Worm (Caenorhabditis elegans) whole organism, L1 larva: Measurements from ENCODE around the gene epg-6.

Source experiments
- aha-1 ChIP-seq: fragments of 150-350 bp; optimal IDR thresholded peaks from 2 replicates; lab custom pipeline; 2014; ENCODE audit warnings: missing biosample characterization, missing genetic modification characterization
- alr-1 ChIP-seq: fragments of 200-800 bp; sonication (Bioruptor generic); optimal IDR thresholded peaks from 2 replicates; lab custom pipeline; 2018; ENCODE audit warnings: borderline replicate concordance, mild to moderate bottlenecking, missing genetic modification characterization, missing compliant biosample characterization
- ama-1 ChIP-seq: fragments of 150-350 bp; optimal IDR thresholded peaks from 2 replicates; lab custom pipeline; 2014
- fkh-10 ChIP-seq: sonication (generic microtip); optimal IDR thresholded peaks from 2 replicates; lab custom pipeline; 2017; ENCODE audit warnings: missing biosample characterization, missing genetic modification reagents, missing genetic modification characterization
- jun-1 ChIP-seq: fragments of 150-350 bp; optimal IDR thresholded peaks from 2 replicates; lab custom pipeline; 2014; ENCODE audit warnings: missing biosample characterization, missing genetic modification reagents, missing genetic modification characterization
- mdl-1 ChIP-seq, 2 experiments: fragments of 150-350 bp; optimal IDR thresholded peaks; 2 replicates each; lab custom pipeline; 2014 to 2017; ENCODE audit warnings: missing biosample characterization in 2 of 2, missing genetic modification characterization in 2 of 2, inconsistent platforms in 1 of 2
- nhr-11 ChIP-seq: fragments of 150-350 bp; optimal IDR thresholded peaks from 2 replicates; lab custom pipeline; 2014; ENCODE audit warnings: missing biosample characterization, missing genetic modification characterization
- nhr-76 ChIP-seq: sonication (generic microtip); optimal IDR thresholded peaks from 2 replicates; lab custom pipeline; 2017; ENCODE audit warnings: missing biosample characterization, missing genetic modification characterization
- snu-23 ChIP-seq: sonication (generic microtip); optimal IDR thresholded peaks from 2 replicates; lab custom pipeline; 2016; ENCODE audit warnings: missing genetic modification characterization, missing compliant biosample characterization
- zag-1 ChIP-seq: fragments of 150-350 bp; optimal IDR thresholded peaks from 2 replicates; lab custom pipeline; 2014; ENCODE audit warnings: missing biosample characterization, missing genetic modification characterization
- zip-4 ChIP-seq: fragments of 200-800 bp; sonication (Bioruptor generic); optimal IDR thresholded peaks from 2 replicates; lab custom pipeline; 2018; ENCODE audit warnings: mild to moderate bottlenecking, missing genetic modification characterization, moderate library complexity, missing compliant biosample characterization
- ztf-11 ChIP-seq, 2 experiments: sonication (generic microtip); optimal IDR thresholded peaks; 2 replicates each; lab custom pipeline; 2016 to 2017; ENCODE audit warnings: missing genetic modification characterization in 2 of 2, missing biosample characterization in 1 of 2, missing compliant biosample characterization in 1 of 2

DNA sequence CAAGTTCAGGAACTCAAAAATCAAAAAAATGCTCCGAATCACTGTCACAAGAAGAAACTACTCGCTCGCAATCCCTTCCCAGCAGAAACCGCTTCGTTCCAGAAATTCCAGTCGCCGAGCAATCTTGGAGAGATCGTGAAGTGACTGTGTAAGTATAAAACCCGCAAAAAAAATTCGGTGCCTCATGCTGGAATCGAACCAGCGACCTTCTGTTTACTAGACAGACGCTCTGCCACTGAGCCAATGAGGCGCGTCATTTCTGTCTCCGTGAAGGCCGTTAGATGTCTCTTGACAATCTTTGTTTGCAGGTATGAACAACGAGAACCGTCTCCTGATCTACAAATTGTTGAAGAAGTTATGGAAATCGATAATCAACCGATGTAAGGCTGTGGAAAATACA is 24.6 kb upstream of the epg-6 start:
- no peak for TF ChIP-seq ama-1 (lab: Kevin White, UChicago)
- TF ChIP-seq zip-4 (GFP tag; lab: Kevin White, UChicago) = no peak
- TF ChIP-seq ztf-11 (tag; optimal IDR thresholded peaks at IDR 0.05; lab: Kevin White, UChicago) = no peak
- TF ChIP-seq mdl-1 (tag; optimal IDR thresholded peaks at IDR 0.05; lab: Kevin White, UChicago) = peak in 1 of 2 experiments; percentile 36
- no peak for TF ChIP-seq nhr-76 (tag; lab: Kevin White, UChicago)
- TF ChIP-seq zag-1 (tag; lab: Kevin White, UChicago) = no peak
- TF ChIP-seq jun-1 (tag; lab: Kevin White, UChicago) = peak; percentile 7
- peak; percentile 65 for TF ChIP-seq snu-23 (GFP tag; lab: Kevin White, UChicago)
- no peak for TF ChIP-seq fkh-10 (GFP tag; lab: Kevin White, UChicago)
- TF ChIP-seq alr-1 (tag; lab: Kevin White, UChicago) = no peak
- no peak for TF ChIP-seq aha-1 (tag; lab: Kevin White, UChicago)
- TF ChIP-seq nhr-11 (tag; lab: Kevin White, UChicago) = no peak
